Fruit fly (Drosophila melanogaster) whole organism, embryonic: ENCODE results near the gene twf.

Experiments used
- Bgb ChIP-seq: fragments of 200-800 bp; sonication (Bioruptor generic); IDR thresholded peaks from 2 replicates; pipeline ENCODE4 v1.3.6; 2022; ENCODE audit warnings: missing biosample characterization, missing genetic modification characterization; ENCODE audit not compliant: partially characterized antibody
- BtbVII ChIP-seq: fragments of 200-800 bp; sonication (Bioruptor generic); optimal IDR thresholded peaks from 3 replicates; lab custom pipeline; 2017; ENCODE audit warnings: missing biosample characterization, mild to moderate bottlenecking, missing genetic modification characterization
- C15 ChIP-seq: fragments of 200-800 bp; sonication (Bioruptor generic); IDR thresholded peaks from 3 replicates; pipeline ENCODE4 v1.3.6; 2022; ENCODE audit warnings: missing biosample characterization, missing genetic modification characterization
- CG15269 ChIP-seq: fragments of 200-800 bp; sonication (Bioruptor generic); optimal IDR thresholded peaks from 2 replicates; lab custom pipeline; 2018; ENCODE audit warnings: missing biosample characterization, mild to moderate bottlenecking, missing genetic modification characterization, moderate library complexity
- CG16813 ChIP-seq: fragments of 200-800 bp; sonication (Bioruptor generic); IDR thresholded peaks from 3 replicates; pipeline ENCODE4 v1.3.6; 2022; ENCODE audit warnings: missing biosample characterization, missing genetic modification characterization; ENCODE audit not compliant: partially characterized antibody
- CG1792 ChIP-seq: fragments of 200-800 bp; sonication (Bioruptor generic); optimal IDR thresholded peaks from 2 replicates; lab custom pipeline; 2016; ENCODE audit warnings: missing biosample characterization, missing genetic modification characterization
- CG31224 ChIP-seq: fragments of 200-800 bp; sonication (Bioruptor generic); IDR thresholded peaks from 2 replicates; pipeline ENCODE4 v1.3.6; 2022; ENCODE audit warnings: missing biosample characterization, missing genetic modification characterization
- CG4820 ChIP-seq: fragments of 200-800 bp; sonication (Bioruptor generic); optimal IDR thresholded peaks from 3 replicates; lab custom pipeline; 2016; ENCODE audit warnings: missing biosample characterization, missing genetic modification characterization
- CG6272 ChIP-seq: fragments of 200-800 bp; sonication (Bioruptor generic); IDR thresholded peaks from 2 replicates; pipeline ENCODE4 v1.3.6; 2022; ENCODE audit warnings: missing biosample characterization, missing genetic modification characterization
- CG6683 ChIP-seq: fragments of 200-800 bp; sonication (Bioruptor generic); optimal IDR thresholded peaks from 2 replicates; lab custom pipeline; 2017; ENCODE audit warnings: missing biosample characterization, mild to moderate bottlenecking, missing genetic modification characterization, missing genetic modification reagents
- CG6689 ChIP-seq: fragments of 200-800 bp; sonication (Bioruptor generic); IDR thresholded peaks from 2 replicates; pipeline ENCODE4 v1.3.6; 2022; ENCODE audit warnings: missing biosample characterization, missing genetic modification characterization
- CG7357 ChIP-seq: fragments of 200-800 bp; sonication (Bioruptor generic); IDR thresholded peaks from 3 replicates; pipeline ENCODE4 v1.3.6; 2022; ENCODE audit warnings: missing biosample characterization, missing genetic modification characterization
- CG8290 ChIP-seq, 3 experiments: fragments of 200-800 bp; sonication (Bioruptor generic); optimal IDR thresholded peaks; 2 replicates each; lab custom pipeline; 2016 to 2019; ENCODE audit warnings: missing biosample characterization in 3 of 3, missing genetic modification characterization in 3 of 3, mild to moderate bottlenecking in 2 of 3, moderate library complexity in 1 of 3
- CG8944 ChIP-seq: fragments of 200-800 bp; sonication (Bioruptor generic); optimal IDR thresholded peaks from 3 replicates; lab custom pipeline; 2016; ENCODE audit warnings: missing biosample characterization, missing genetic modification characterization
- CTCF ChIP-seq: fragments of 200-800 bp; sonication (Bioruptor generic); optimal IDR thresholded peaks from 2 replicates; lab custom pipeline; 2017; ENCODE audit warnings: missing biosample characterization, mild to moderate bottlenecking, missing genetic modification characterization, moderate library complexity
- Chrac-16 ChIP-seq: fragments of 200-800 bp; sonication (Bioruptor generic); optimal IDR thresholded peaks from 3 replicates; lab custom pipeline; 2016; ENCODE audit warnings: missing biosample characterization, missing genetic modification characterization
- D19B ChIP-seq: fragments of 200-800 bp; sonication (Bioruptor generic); optimal IDR thresholded peaks from 2 replicates; lab custom pipeline; 2017; ENCODE audit warnings: missing biosample characterization, mild to moderate bottlenecking, missing genetic modification characterization
- Deaf1 ChIP-seq: fragments of 200-800 bp; optimal IDR thresholded peaks from 3 replicates; lab custom pipeline; 2019; ENCODE audit warnings: missing biosample characterization, mild to moderate bottlenecking, missing genetic modification characterization, moderate library complexity
- Doc3 ChIP-seq: fragments of 200-800 bp; sonication (Bioruptor generic); IDR thresholded peaks from 3 replicates; pipeline ENCODE4 v1.3.6; 2022; ENCODE audit warnings: missing biosample characterization, missing genetic modification characterization; ENCODE audit not compliant: partially characterized antibody
- Dp ChIP-seq: fragments of 200-800 bp; sonication (Bioruptor generic); optimal IDR thresholded peaks from 2 replicates; lab custom pipeline; 2018; ENCODE audit warnings: missing biosample characterization, mild to moderate bottlenecking, missing genetic modification characterization, moderate library complexity
- Fer3 ChIP-seq: fragments of 200-800 bp; sonication (Bioruptor generic); optimal IDR thresholded peaks from 2 replicates; lab custom pipeline; 2018; ENCODE audit warnings: missing biosample characterization, mild to moderate bottlenecking, missing genetic modification characterization, moderate library complexity
- H2.0 ChIP-seq: fragments of 200-800 bp; sonication (Bioruptor generic); IDR thresholded peaks from 2 replicates; pipeline ENCODE4 v1.3.6; 2022; ENCODE audit warnings: missing biosample characterization, missing genetic modification characterization
- Nf-YC ChIP-seq: fragments of 200-800 bp; optimal IDR thresholded peaks from 3 replicates; lab custom pipeline; 2019; ENCODE audit warnings: missing biosample characterization, mild to moderate bottlenecking, missing genetic modification characterization, moderate library complexity
- Poxn ChIP-seq: fragments of 200-800 bp; sonication (Bioruptor generic); IDR thresholded peaks from 2 replicates; pipeline ENCODE4 v1.3.6; 2022; ENCODE audit warnings: missing biosample characterization, missing genetic modification characterization
- Sry-δ ChIP-seq: fragments of 200-800 bp; sonication (Bioruptor generic); optimal IDR thresholded peaks from 2 replicates; lab custom pipeline; 2016; ENCODE audit warnings: missing biosample characterization, missing genetic modification characterization
- TFAM ChIP-seq: fragments of 200-800 bp; sonication (Bioruptor generic); optimal IDR thresholded peaks from 2 replicates; lab custom pipeline; 2017; ENCODE audit warnings: missing biosample characterization, missing genetic modification characterization, inconsistent platforms
- Usf ChIP-seq: fragments of 200-800 bp; sonication (Bioruptor generic); optimal IDR thresholded peaks from 2 replicates; lab custom pipeline; 2017; ENCODE audit warnings: missing genotype, missing biosample characterization, missing genetic modification characterization
- bsh ChIP-seq, 2 experiments: fragments of 200-800 bp; sonication (Bioruptor generic); optimal IDR thresholded peaks; 2 replicates each; lab custom pipeline; 2017 to 2018; ENCODE audit warnings: mild to moderate bottlenecking in 2 of 2, missing biosample characterization in 2 of 2, missing genetic modification characterization in 2 of 2, moderate library complexity in 1 of 2
- caup ChIP-seq: fragments of 200-800 bp; sonication (Bioruptor generic); optimal IDR thresholded peaks from 3 replicates; lab custom pipeline; 2017; ENCODE audit warnings: missing biosample characterization, mild to moderate bottlenecking, missing genetic modification characterization, moderate library complexity; ENCODE audit not compliant: severe bottlenecking
- chif ChIP-seq, 2 experiments: fragments of 200-800 bp; sonication (Bioruptor generic); optimal IDR thresholded peaks; 3 replicates each; lab custom pipeline; 2016; ENCODE audit warnings: missing biosample characterization in 2 of 2, missing genetic modification characterization in 2 of 2
- dimm ChIP-seq: fragments of 200-800 bp; sonication (Bioruptor generic); IDR thresholded peaks from 2 replicates; pipeline ENCODE4 v1.3.6; 2022; ENCODE audit warnings: missing biosample characterization, missing genetic modification characterization
- gcm ChIP-seq: fragments of 200-800 bp; sonication (Bioruptor generic); optimal IDR thresholded peaks from 2 replicates; lab custom pipeline; 2019; ENCODE audit warnings: missing biosample characterization, mild to moderate bottlenecking, missing genetic modification characterization, moderate library complexity
- gfzf ChIP-seq: fragments of 200-800 bp; sonication (Bioruptor generic); optimal IDR thresholded peaks from 2 replicates; lab custom pipeline; 2016; ENCODE audit warnings: missing biosample characterization, mild to moderate bottlenecking, missing genetic modification characterization, moderate library complexity
- ham ChIP-seq: fragments of 200-800 bp; sonication (Bioruptor generic); IDR thresholded peaks from 2 replicates; pipeline ENCODE4 v1.3.6; 2022; ENCODE audit warnings: missing biosample characterization, missing genetic modification characterization
- kah ChIP-seq: fragments of 200-800 bp; sonication (Bioruptor generic); optimal IDR thresholded peaks from 2 replicates; lab custom pipeline; 2018; ENCODE audit warnings: missing biosample characterization, mild to moderate bottlenecking, missing genetic modification characterization
- lola ChIP-seq, 3 experiments: fragments of >200 bp in 2 of 3; fragments of 200-800 bp in 1 of 3; sonication (Bioruptor generic) in 1 of 3; optimal IDR thresholded peaks; 2 replicates each; lab custom pipeline; 2017 to 2019; ENCODE audit warnings: missing biosample characterization in 3 of 3, missing genetic modification characterization in 3 of 3, mild to moderate bottlenecking in 1 of 3, moderate library complexity in 1 of 3
- lov ChIP-seq, 2 experiments: fragments of 200-800 bp in 1 of 2; fragments of >200 bp in 1 of 2; sonication (Bioruptor generic) in 1 of 2; IDR thresholded peaks in 1 of 2; optimal IDR thresholded peaks in 1 of 2; 2 replicates in 1 of 2; 3 replicates in 1 of 2; pipeline versions ENCODE4 v1.3.6 to Lab custom; 2017 to 2022; ENCODE audit warnings: missing biosample characterization in 1 of 2, missing genetic modification characterization in 1 of 2
- luna ChIP-seq: fragments of 200-800 bp; sonication (Bioruptor generic); optimal IDR thresholded peaks from 2 replicates; lab custom pipeline; 2016; ENCODE audit warnings: missing biosample characterization, missing genetic modification characterization
- pho ChIP-seq: fragments of 200-800 bp; sonication (Bioruptor generic); optimal IDR thresholded peaks from 2 replicates; lab custom pipeline; 2016; ENCODE audit warnings: missing biosample characterization, missing genetic modification characterization
- pita ChIP-seq: fragments of 200-800 bp; sonication (Bioruptor generic); optimal IDR thresholded peaks from 2 replicates; lab custom pipeline; 2017; ENCODE audit warnings: missing biosample characterization, mild to moderate bottlenecking, missing genetic modification characterization
- ro ChIP-seq: fragments of 200-800 bp; sonication (Bioruptor generic); IDR thresholded peaks from 2 replicates; pipeline ENCODE4 v1.3.6; 2022; ENCODE audit warnings: missing biosample characterization, missing genetic modification characterization
- shn ChIP-seq: fragments of 200-800 bp; sonication (Bioruptor generic); optimal IDR thresholded peaks from 3 replicates; lab custom pipeline; 2016; ENCODE audit warnings: missing biosample characterization, missing genetic modification characterization
- sisA ChIP-seq: fragments of 200-800 bp; sonication (Bioruptor generic); IDR thresholded peaks from 2 replicates; pipeline ENCODE4 v1.3.6; 2022; ENCODE audit warnings: missing biosample characterization, missing genetic modification characterization
- sr ChIP-seq: fragments of 200-800 bp; sonication (Bioruptor generic); IDR thresholded peaks from 3 replicates; pipeline ENCODE4 v1.3.6; 2022; ENCODE audit warnings: missing biosample characterization, missing genetic modification characterization
- tna ChIP-seq: fragments of 200-800 bp; sonication (Bioruptor generic); IDR thresholded peaks from 2 replicates; pipeline ENCODE4 v1.3.6; 2022; ENCODE audit warnings: missing biosample characterization, missing genetic modification characterization; ENCODE audit not compliant: partially characterized antibody
- toy ChIP-seq: fragments of 200-800 bp; sonication (Bioruptor generic); IDR thresholded peaks from 2 replicates; pipeline ENCODE4 v1.3.6; 2022; ENCODE audit warnings: missing biosample characterization, missing genetic modification characterization
- unpg ChIP-seq: fragments of 200-800 bp; sonication (Bioruptor generic); optimal IDR thresholded peaks from 3 replicates; lab custom pipeline; 2018; ENCODE audit warnings: missing biosample characterization, mild to moderate bottlenecking, missing genetic modification characterization, moderate library complexity
- vvl ChIP-seq: fragments of 200-800 bp; sonication (Bioruptor generic); IDR thresholded peaks from 2 replicates; pipeline ENCODE4 v1.3.6; 2022; ENCODE audit warnings: missing biosample characterization, missing genetic modification characterization
- wor ChIP-seq: fragments of 200-800 bp; sonication (Bioruptor generic); IDR thresholded peaks from 2 replicates; pipeline ENCODE4 v1.3.6; 2022; ENCODE audit warnings: missing biosample characterization, missing genetic modification characterization
- zfh2 ChIP-seq: fragments of 200-800 bp; sonication (Bioruptor generic); optimal IDR thresholded peaks from 2 replicates; lab custom pipeline; 2016; ENCODE audit warnings: missing biosample characterization, missing genetic modification characterization

The twf gene

dm6 chr3R:14077026-14077425, 45.4 kb upstream of the twf start (continued):
- TF ChIP-seq caup: no peak
- TF ChIP-seq Sry-δ: no peak
- TF ChIP-seq sr (GFP tag; lab: Robert Waterston, UW): no peak
- no peak for TF ChIP-seq pho (GFP tag; lab: Kevin White, UChicago)
- TF ChIP-seq unpg (GFP tag; lab: Kevin White, UChicago): peak; percentile 26
- TF ChIP-seq CG15269 (tag; lab: Kevin White, UChicago): peak; percentile 50
- TF ChIP-seq Dp: no peak
- peak; percentile 35 for TF ChIP-seq BtbVII (GFP tag; lab: Kevin White, UChicago)
- 0 out of 2 replicates have a peak, but pooled peaks have one; percentile 6 for TF ChIP-seq ham (GFP tag; lab: Robert Waterston, UW)
- TF ChIP-seq sisA: peak; percentile 70
- TF ChIP-seq dimm (GFP tag; lab: Robert Waterston, UW): no peak
- no peak for TF ChIP-seq toy (GFP tag; lab: Robert Waterston, UW)
- no peak for TF ChIP-seq lola (GFP tag; optimal IDR thresholded peaks at IDR 0.05; lab: Kevin White, UChicago)
- no peak for TF ChIP-seq pita (GFP tag; lab: Kevin White, UChicago)
- TF ChIP-seq CTCF: no peak
- no peak for TF ChIP-seq CG6683
- TF ChIP-seq luna (GFP tag; lab: Kevin White, UChicago): no peak
- peak; percentile 48; the same call in 1 of the 2 replicates for TF ChIP-seq CG31224 (GFP tag; lab: Robert Waterston, UW)
- TF ChIP-seq bsh (GFP tag; optimal IDR thresholded peaks at IDR 0.05; lab: Kevin White, UChicago): peak in 1 of 2 experiments; percentile 31
- no peak for TF ChIP-seq gcm (GFP tag; lab: Kevin White, UChicago)
- no peak for TF ChIP-seq tna (GFP tag; lab: Robert Waterston, UW)
- TF ChIP-seq Poxn: no peak
- no peak for TF ChIP-seq ro (GFP tag; lab: Robert Waterston, UW)
- peak; percentile 66 for TF ChIP-seq vvl (GFP tag; lab: Robert Waterston, UW)
- TF ChIP-seq C15 (GFP tag; lab: Robert Waterston, UW): 0 out of 3 replicates have a peak, but pooled peaks have one; percentile 4
- peak; percentile 38 for TF ChIP-seq CG4820 (GFP tag; lab: Kevin White, UChicago)
- TF ChIP-seq CG8290 (GFP tag; optimal IDR thresholded peaks at IDR 0.05; lab: Kevin White, UChicago): no peak
- TF ChIP-seq CG8290 (tag; optimal IDR thresholded peaks at IDR 0.05; lab: Kevin White, UChicago): no peak
- no peak for TF ChIP-seq CG6272
- TF ChIP-seq chif (GFP tag; optimal IDR thresholded peaks at IDR 0.05; lab: Kevin White, UChicago): peak; percentile 19 to 35
- TF ChIP-seq CG6689 (GFP tag; lab: Robert Waterston, UW): peak; percentile 44; the same call in 1 of the 2 replicates
- TF ChIP-seq Fer3 (tag; lab: Kevin White, UChicago): peak; percentile 52
- TF ChIP-seq D19B (GFP tag; lab: Kevin White, UChicago): no peak
- TF ChIP-seq lov (optimal IDR thresholded peaks at IDR 0.05; lab: Kevin White, UChicago): no peak
- no peak for TF ChIP-seq lov (GFP tag; IDR thresholded peaks at IDR 0.05; lab: Robert Waterston, UW)
- TF ChIP-seq CG16813 (GFP tag; lab: Robert Waterston, UW): no peak
- no peak for TF ChIP-seq wor (GFP tag; lab: Robert Waterston, UW)
- no peak for TF ChIP-seq CG8944 (GFP tag; lab: Kevin White, UChicago)
- no peak for TF ChIP-seq kah (GFP tag; lab: Kevin White, UChicago)
- TF ChIP-seq zfh2: no peak
- no peak for TF ChIP-seq Usf (GFP tag; lab: Kevin White, UChicago)
- TF ChIP-seq shn (GFP tag; lab: Kevin White, UChicago): no peak
- peak; percentile 13 for TF ChIP-seq Deaf1
- no peak for TF ChIP-seq CG1792 (GFP tag; lab: Kevin White, UChicago)
- peak; percentile 6 for TF ChIP-seq Chrac-16 (GFP tag; lab: Kevin White, UChicago)
- no peak for TF ChIP-seq Nf-YC (tag; lab: Kevin White, UChicago)
- no peak for TF ChIP-seq gfzf (GFP tag; lab: Kevin White, UChicago)
- TF ChIP-seq Bgb: no peak
- no peak for TF ChIP-seq TFAM (GFP tag; lab: Kevin White, UChicago)
- peak; percentile 44; the same call in 1 of the 2 replicates for TF ChIP-seq H2.0 (GFP tag; lab: Robert Waterston, UW)
- no peak for TF ChIP-seq Doc3 (GFP tag; lab: Robert Waterston, UW)
- peak; percentile 30; the same call in 1 of the 3 replicates for TF ChIP-seq CG7357
